Fruit fly (Drosophila melanogaster): ENCODE data around the gene CG13847.

Gene CG13847

dm6 chr3R:22447874-22448254 lies 11.9 kb upstream of the CG13847 start, which contains the start of gene CG34376 (continued):
- TF ChIP-seq Side (GFP tag; optimal IDR thresholded peaks at IDR 0.05) (no peak), Dp (GFP tag; optimal IDR thresholded peaks at IDR 0.05) (peak; percentile 65), crc (GFP tag; optimal IDR thresholded peaks at IDR 0.05) (no peak), chif (GFP tag; optimal IDR thresholded peaks at IDR 0.05) (no peak), zfh1 (GFP tag; IDR thresholded peaks at IDR 0.05) (peak; percentile 71), wdn (GFP tag; IDR thresholded peaks at IDR 0.05) (0 out of 2 replicates have a peak, but pooled peaks have one; percentile 39), chm (GFP tag; IDR thresholded peaks at IDR 0.05) (no peak), bbx (GFP tag; IDR thresholded peaks at IDR 0.05; ENCODE audit: partially characterized antibody) (peak; percentile 18; the same call in 1 of the 2 replicates), CG7786 (GFP tag; optimal IDR thresholded peaks at IDR 0.05) (no peak), sug (tag; optimal IDR thresholded peaks at IDR 0.05) (peak; percentile 61), trem (tag; optimal IDR thresholded peaks at IDR 0.05) (peak; percentile 57), CG18476 (GFP tag; optimal IDR thresholded peaks at IDR 0.05) (no peak), stwl (tag; optimal IDR thresholded peaks at IDR 0.05) (peak; percentile 64), her (GFP tag; optimal IDR thresholded peaks at IDR 0.05) (peak; percentile 21), Ets65A (GFP tag) (peak; percentile 88), CG8944 (GFP tag; optimal IDR thresholded peaks at IDR 0.05) (no peak), CG6765 (GFP tag; optimal IDR thresholded peaks at IDR 0.05) (peak; percentile 28), gcm (GFP tag; optimal IDR thresholded peaks at IDR 0.05) (no peak), CG7271 (tag; optimal IDR thresholded peaks at IDR 0.05) (no peak), Jarid2 (GFP tag; optimal IDR thresholded peaks at IDR 0.05) (peak; percentile 65), Rx (GFP tag; IDR thresholded peaks at IDR 0.05) (no peak), CG17829 (tag; optimal IDR thresholded peaks at IDR 0.05) (peak; percentile 30), HLH4C (GFP tag; IDR thresholded peaks at IDR 0.05; ENCODE audit: partially characterized antibody) (peak; percentile 39; the same call in 2 of the 3 replicates), slbo (GFP tag; IDR thresholded peaks at IDR 0.05) (peak; percentile 66), ara (GFP tag; IDR thresholded peaks at IDR 0.05) (peak; percentile 51), CG11696 (GFP tag; IDR thresholded peaks at IDR 0.05) (no peak), PHDP (tag; optimal IDR thresholded peaks at IDR 0.05) (peak; percentile 49), gt (GFP tag; IDR thresholded peaks at IDR 0.05) (no peak), hth (optimal IDR thresholded peaks at IDR 0.05) (no peak), CG1603 (tag; optimal IDR thresholded peaks at IDR 0.05) (peak; percentile 72), fd3F (GFP tag; optimal IDR thresholded peaks at IDR 0.05) (no peak), H15 (GFP tag; IDR thresholded peaks at IDR 0.05) (no peak), nerfin-2 (GFP tag; IDR thresholded peaks at IDR 0.05; ENCODE audit: partially characterized antibody) (no peak), fu2 (GFP tag; optimal IDR thresholded peaks at IDR 0.05) (no peak), schlank (tag; optimal IDR thresholded peaks at IDR 0.05) (peak; percentile 37), CG9437 (GFP tag; optimal IDR thresholded peaks at IDR 0.05) (peak; percentile 76), ac (GFP tag; optimal IDR thresholded peaks at IDR 0.05) (no peak), CG11093 (GFP tag; IDR thresholded peaks at IDR 0.05) (no peak), CG9797 (GFP tag; optimal IDR thresholded peaks at IDR 0.05) (peak; percentile 79), kah (GFP tag; optimal IDR thresholded peaks at IDR 0.05) (no peak), CG10565 (GFP tag; optimal IDR thresholded peaks at IDR 0.05) (no peak), CG9817 (tag; optimal IDR thresholded peaks at IDR 0.05) (peak; percentile 11), seq (GFP tag; IDR thresholded peaks at IDR 0.05) (no peak; the same call in 1 of the 2 replicates), vvl (GFP tag; IDR thresholded peaks at IDR 0.05) (no peak; the same call in 1 of the 2 replicates), E2f1 (GFP tag; IDR thresholded peaks at IDR 0.05) (no peak), CG33557 (GFP tag; optimal IDR thresholded peaks at IDR 0.05) (no peak), Optix (GFP tag; IDR thresholded peaks at IDR 0.05) (no peak), HLHmδ (GFP tag; optimal IDR thresholded peaks at IDR 0.05) (peak; percentile 1), Sin3A (optimal IDR thresholded peaks at IDR 0.05) (peak; percentile 32), crp (GFP tag; optimal IDR thresholded peaks at IDR 0.05) (peak in 1 of 2 experiments; percentile 66), ash1 (GFP tag; optimal IDR thresholded peaks at IDR 0.05) (peak; percentile 72), CG31441 (GFP tag; IDR thresholded peaks at IDR 0.05) (peak; percentile 97)

All from whole organism, embryonic.